Worm (Caenorhabditis elegans): ENCODE results near the gene ugt-29.

ce11 chrV:699489-700129 is at the start of gene ugt-29, which contains the start of gene srx-5:
- TF ChIP-seq ceh-36 (tag; optimal IDR thresholded peaks at IDR 0.05) (no peak), B0310.2 (tag; optimal IDR thresholded peaks at IDR 0.05) (no peak), ceh-13 (GFP tag; optimal IDR thresholded peaks at IDR 0.05) (no peak), scrt-1 (GFP tag; IDR thresholded peaks at IDR 0.05) (no peak), hnd-1 (tag; optimal IDR thresholded peaks at IDR 0.05) (no peak), ama-1 (optimal IDR thresholded peaks at IDR 0.05) (no peak), tbx-37 (GFP tag; conservative IDR thresholded peaks at IDR 0.05) (no peak), F13C5.2 (tag; optimal IDR thresholded peaks at IDR 0.05) (no peak), pes-1 (GFP tag; IDR thresholded peaks at IDR 0.05) (no peak), hmg-4 (GFP tag; optimal IDR thresholded peaks at IDR 0.05) (no peak)
